Fruit fly (Drosophila melanogaster) whole organism, prepupa: ENCODE results near the gene hid.
A peak's percentile ranks its signal among the peaks of the same experiment; 100 is the strongest.

Source experiments
- CG15336 ChIP-seq: fragments of 200-800 bp; sonication (Bioruptor generic); IDR thresholded peaks from 2 replicates; pipeline ENCODE4 v1.3.6; 2022; ENCODE audit warnings: missing biosample characterization, missing genetic modification characterization
- CG1621 ChIP-seq: fragments of 200-800 bp; sonication (Bioruptor generic); optimal IDR thresholded peaks from 3 replicates; lab custom pipeline; 2018; ENCODE audit warnings: missing biosample characterization, mild to moderate bottlenecking, missing genetic modification characterization
- CG3032 ChIP-seq: fragments of 200-800 bp; optimal IDR thresholded peaks from 2 replicates; lab custom pipeline; 2019; ENCODE audit warnings: missing biosample characterization, mild to moderate bottlenecking, missing genetic modification characterization, moderate library complexity
- CG6792 ChIP-seq: fragments of 200-800 bp; sonication (Bioruptor generic); optimal IDR thresholded peaks from 3 replicates; lab custom pipeline; 2016; ENCODE audit warnings: missing biosample characterization, missing genetic modification characterization
- CG6854 ChIP-seq: fragments of 200-800 bp; sonication (Bioruptor generic); optimal IDR thresholded peaks from 2 replicates; lab custom pipeline; 2017; ENCODE audit warnings: missing biosample characterization, mild to moderate bottlenecking, missing genetic modification characterization
- CG8319 ChIP-seq: fragments of 200-800 bp; sonication (Bioruptor generic); optimal IDR thresholded peaks from 3 replicates; lab custom pipeline; 2016; ENCODE audit warnings: missing biosample characterization, missing genetic modification characterization
- Eip78C ChIP-seq: fragments of 200-800 bp; sonication (Bioruptor generic); peaks from one replicate; lab custom pipeline; 2016; ENCODE audit warnings: missing biosample characterization, missing genetic modification characterization
- Met ChIP-seq: fragments of 200-800 bp; sonication (Bioruptor generic); optimal IDR thresholded peaks from 3 replicates; lab custom pipeline; 2016; ENCODE audit warnings: missing biosample characterization, missing genetic modification characterization
- Sox102F ChIP-seq: fragments of 200-800 bp; sonication (Bioruptor generic); optimal IDR thresholded peaks from 2 replicates; lab custom pipeline; 2016; ENCODE audit warnings: missing biosample characterization, mild to moderate bottlenecking, missing genetic modification characterization
- dsx ChIP-seq: fragments of 200-800 bp; optimal IDR thresholded peaks from 3 replicates; lab custom pipeline; 2019; ENCODE audit warnings: missing biosample characterization, mild to moderate bottlenecking, missing genetic modification characterization, moderate library complexity; ENCODE audit not compliant: poor library complexity, severe bottlenecking
- eg ChIP-seq: fragments of 200-800 bp; sonication (Bioruptor generic); IDR thresholded peaks from 3 replicates; pipeline ENCODE4 v1.3.6; 2022; ENCODE audit warnings: missing biosample characterization, missing genetic modification characterization
- spab ChIP-seq: fragments of 200-800 bp; sonication (Bioruptor generic); optimal IDR thresholded peaks from 2 replicates; lab custom pipeline; 2017; ENCODE audit warnings: missing biosample characterization, mild to moderate bottlenecking, missing genetic modification characterization, missing genetic modification reagents

- TF ChIP-seq Met (GFP tag; lab: Kevin White, UChicago) (no peak), CG1621 (tag; lab: Kevin White, UChicago) (peak; percentile 47), CG15336 (GFP tag; lab: Robert Waterston, UW) (no peak), CG8319 (GFP tag; lab: Kevin White, UChicago) (no peak), CG6854 (peak; percentile 46), eg (GFP tag; lab: Robert Waterston, UW) (no peak), CG6792 (GFP tag; lab: Kevin White, UChicago) (no peak), dsx (peak; percentile 37), Sox102F (no peak), CG3032 (no peak), spab (GFP tag; lab: Kevin White, UChicago) (no peak), Eip78C (peak; percentile 75)
These were observed 28.3 kb upstream of the hid start for dm6 chr3L:18213745-18214144.
